Fruit fly (Drosophila melanogaster): ENCODE results near the gene Prx6a.

The Prx6a gene

DNA sequence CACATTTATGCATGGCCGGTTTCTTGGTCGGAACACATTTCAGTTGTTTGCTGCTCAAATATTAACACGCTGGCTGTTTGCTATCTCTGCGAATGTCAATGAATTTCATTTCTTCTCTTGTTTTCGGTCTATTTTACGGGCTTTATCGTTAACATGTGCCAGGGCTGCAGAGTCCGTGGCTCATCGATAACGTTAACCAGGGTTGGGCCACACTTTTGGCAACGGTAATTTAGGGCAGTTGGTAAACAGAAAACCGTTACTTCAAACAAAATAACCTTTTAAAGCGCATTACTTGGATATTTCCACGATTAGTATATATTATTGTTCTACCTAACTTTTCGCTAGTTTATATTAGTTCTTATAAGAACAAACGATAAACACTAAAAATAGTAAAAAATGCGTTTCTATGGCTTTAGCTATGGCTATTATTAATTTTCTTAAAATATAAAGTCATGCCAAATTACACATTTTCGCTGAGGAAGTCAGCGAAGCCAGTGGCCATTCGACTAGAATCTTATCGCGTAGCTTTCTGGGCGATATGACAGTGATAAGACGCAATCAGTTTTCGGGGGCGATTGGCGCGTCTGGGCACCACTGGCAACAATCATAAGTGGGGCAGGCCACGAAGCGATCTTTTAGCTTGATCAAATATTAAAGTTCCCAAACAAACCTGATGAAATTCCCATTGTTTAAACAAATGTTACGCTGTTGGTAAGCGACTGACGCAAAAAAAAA is 5.1 kb upstream of the Prx6a start (continued):
- TF ChIP-seq lola (GFP tag; optimal IDR thresholded peaks at IDR 0.05) (no peak), Poxn (GFP tag; IDR thresholded peaks at IDR 0.05) (no peak), cas (GFP tag; IDR thresholded peaks at IDR 0.05) (no peak), fu2 (GFP tag; optimal IDR thresholded peaks at IDR 0.05) (peak; percentile 18), shn (GFP tag; optimal IDR thresholded peaks at IDR 0.05) (no peak), CG13296 (GFP tag; optimal IDR thresholded peaks at IDR 0.05) (peak; percentile 66), Doc2 (GFP tag; IDR thresholded peaks at IDR 0.05) (no peak), Drgx (GFP tag; IDR thresholded peaks at IDR 0.05) (peak; percentile 31; the same call in 1 of the 2 replicates), zfh2 (GFP tag; optimal IDR thresholded peaks at IDR 0.05) (peak; percentile 62), CG16863 (GFP tag; optimal IDR thresholded peaks at IDR 0.05) (peak; percentile 68), gem (tag; optimal IDR thresholded peaks at IDR 0.05) (peak; percentile 67), onecut (GFP tag; IDR thresholded peaks at IDR 0.05) (peak; percentile 71), Ets65A (GFP tag) (peak; percentile 81), CG9727 (GFP tag; optimal IDR thresholded peaks at IDR 0.05) (peak; percentile 50), Elba2 (GFP tag; optimal IDR thresholded peaks at IDR 0.05) (no peak), ttk (GFP tag; IDR thresholded peaks at IDR 0.05) (no peak), Dfd (GFP tag; optimal IDR thresholded peaks at IDR 0.05) (no peak), CG11504 (tag; optimal IDR thresholded peaks at IDR 0.05) (peak; percentile 57), CG2199 (GFP tag; IDR thresholded peaks at IDR 0.05) (0 out of 3 replicates have a peak, but pooled peaks have one; percentile 69), CG9215 (GFP tag; IDR thresholded peaks at IDR 0.05) (no peak), CG31365 (tag; optimal IDR thresholded peaks at IDR 0.05) (peak; percentile 43), ash1 (GFP tag; optimal IDR thresholded peaks at IDR 0.05) (no peak), pho (GFP tag; optimal IDR thresholded peaks at IDR 0.05) (peak; percentile 16), Hr51 (GFP tag; optimal IDR thresholded peaks at IDR 0.05) (peak; percentile 36 to 75), grau (tag; optimal IDR thresholded peaks at IDR 0.05) (peak; percentile 61), croc (GFP tag; conservative IDR thresholded peaks at IDR 0.05) (no peak), pan (optimal IDR thresholded peaks at IDR 0.05) (no peak), pan (GFP tag; optimal IDR thresholded peaks at IDR 0.05 in 1 of 2, IDR thresholded peaks at IDR 0.05 in 1 of 2) (no peak), ems (GFP tag; optimal IDR thresholded peaks at IDR 0.05) (peak; percentile 28), NC2α (GFP tag; optimal IDR thresholded peaks at IDR 0.05) (no peak), ro (GFP tag; IDR thresholded peaks at IDR 0.05) (no peak), sima (GFP tag; optimal IDR thresholded peaks at IDR 0.05) (no peak), Doc3 (GFP tag; IDR thresholded peaks at IDR 0.05; ENCODE audit: partially characterized antibody) (no peak), toy (GFP tag; IDR thresholded peaks at IDR 0.05) (no peak), pnt (GFP tag; optimal IDR thresholded peaks at IDR 0.05) (no peak), Opbp (GFP tag; IDR thresholded peaks at IDR 0.05; ENCODE audit: partially characterized antibody) (no peak; the same call in 2 of the 3 replicates), dimm (GFP tag; IDR thresholded peaks at IDR 0.05) (no peak), CG5180 (GFP tag; optimal IDR thresholded peaks at IDR 0.05) (peak; percentile 53), grn (GFP tag; optimal IDR thresholded peaks at IDR 0.05) (peak; percentile 96), GATAe (GFP tag; conservative IDR thresholded peaks at IDR 0.05) (peak; percentile 84), MESR4 (GFP tag; optimal IDR thresholded peaks at IDR 0.05) (peak; percentile 32), fd3F (GFP tag; optimal IDR thresholded peaks at IDR 0.05) (peak; percentile 40), CG18011 (GFP tag; optimal IDR thresholded peaks at IDR 0.05) (no peak), CG15696 (tag; optimal IDR thresholded peaks at IDR 0.05) (no peak), YL-1 (GFP tag; optimal IDR thresholded peaks at IDR 0.05) (no peak), CG10654 (GFP tag; optimal IDR thresholded peaks at IDR 0.05) (peak; percentile 7), Vsx1 (GFP tag; optimal IDR thresholded peaks at IDR 0.05) (peak; percentile 15), gcm (GFP tag; optimal IDR thresholded peaks at IDR 0.05) (peak; percentile 51), kay (GFP tag; optimal IDR thresholded peaks at IDR 0.05) (peak; percentile 46), wek (GFP tag; optimal IDR thresholded peaks at IDR 0.05) (peak; percentile 75)
